Worm (Caenorhabditis elegans) whole organism, young adult: Measurements from ENCODE around the gene F36D3.16.

Source experiments
- C17E4.6 ChIP-seq: fragments of 200-800 bp; sonication (Bioruptor generic); IDR thresholded peaks from 2 replicates; pipeline ENCODE4 v1.3.6; 2022; ENCODE audit warnings: missing genetic modification reagents, missing genetic modification characterization, missing compliant biosample characterization
- F52B5.7 ChIP-seq: sonication (generic microtip); optimal IDR thresholded peaks from 2 replicates; lab custom pipeline; 2016; ENCODE audit warnings: mild to moderate bottlenecking, missing genetic modification characterization, missing compliant biosample characterization
- bed-1 ChIP-seq: fragments of 200-800 bp; sonication (Bioruptor generic); IDR thresholded peaks from 2 replicates; pipeline ENCODE4 v1.3.6; 2022; ENCODE audit warnings: missing genetic modification reagents, missing genetic modification characterization, missing compliant biosample characterization
- hsf-1 ChIP-seq: fragments of 200-800 bp; sonication (Bioruptor generic); IDR thresholded peaks from 2 replicates; pipeline ENCODE4 v1.3.6; 2022; ENCODE audit warnings: missing genetic modification reagents, missing genetic modification characterization, missing compliant biosample characterization
- lin-40 ChIP-seq: sonication (generic microtip); optimal IDR thresholded peaks from 2 replicates; lab custom pipeline; 2016; ENCODE audit warnings: missing genetic modification characterization, mild to moderate bottlenecking, missing compliant biosample characterization, missing genotype, missing genetic modification reagents
- lsl-1 ChIP-seq: fragments of 200-800 bp; sonication (Bioruptor generic); optimal IDR thresholded peaks from 2 replicates; lab custom pipeline; 2018; ENCODE audit warnings: mild to moderate bottlenecking, missing genetic modification characterization, moderate library complexity, missing compliant biosample characterization
- madf-6 ChIP-seq: fragments of 200-800 bp; sonication (Bioruptor generic); IDR thresholded peaks from 2 replicates; pipeline ENCODE4 v1.3.6; 2022; ENCODE audit warnings: missing genetic modification reagents, missing genetic modification characterization, missing compliant biosample characterization
- mxl-1 ChIP-seq: sonication (generic microtip); optimal IDR thresholded peaks from 2 replicates; lab custom pipeline; 2016; ENCODE audit warnings: missing genetic modification characterization, missing compliant biosample characterization
- nhr-120 ChIP-seq: fragments of 200-800 bp; sonication (Bioruptor generic); IDR thresholded peaks from 2 replicates; pipeline ENCODE4 v1.3.6; 2022; ENCODE audit warnings: missing genetic modification characterization, missing compliant biosample characterization
- snpc-4 ChIP-seq, 5 experiments: fragments of 150-350 bp in 1 of 5; sonication (generic microtip) in 4 of 5; optimal IDR thresholded peaks; 2 replicates each; lab custom pipeline; 2014 to 2018; ENCODE audit warnings: missing genetic modification characterization in 5 of 5, missing biosample characterization in 3 of 5, antibody characterized with exemption in 2 of 5, mild to moderate bottlenecking in 2 of 5, missing compliant biosample characterization in 2 of 5, missing genotype in 2 of 5, moderate library complexity in 2 of 5, missing genetic modification reagents in 1 of 5
- unc-62 ChIP-seq: fragments of 150-350 bp; optimal IDR thresholded peaks from 2 replicates; lab custom pipeline; 2014; ENCODE audit warnings: missing biosample characterization, missing genetic modification reagents, missing genetic modification characterization

DNA sequence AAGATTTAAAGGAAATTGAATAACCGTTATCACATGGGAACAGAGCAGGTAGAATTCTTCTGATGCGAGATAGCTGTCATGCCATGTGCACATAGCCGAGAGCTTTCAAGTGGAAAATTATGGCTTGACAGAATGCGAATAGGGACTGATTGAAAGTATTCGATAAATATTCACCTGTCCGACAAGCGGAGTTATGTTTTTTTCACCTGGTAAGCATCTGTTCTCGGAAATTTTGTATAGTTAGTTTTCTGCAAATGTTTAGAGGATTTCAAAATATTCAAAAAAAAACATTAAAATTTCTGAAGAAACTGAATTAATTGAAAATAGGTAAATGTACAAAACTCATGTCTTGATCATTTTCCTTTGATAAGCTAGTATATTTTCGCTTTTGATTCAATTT is 30.4 kb upstream of the F36D3.16 start, which contains the start of gene srh-136:
- TF ChIP-seq F52B5.7 (tag; lab: Kevin White, UChicago) (no peak), madf-6 (GFP tag; lab: Robert Waterston, UW) (no peak), snpc-4 (GFP tag; optimal IDR thresholded peaks at IDR 0.05; lab: Kevin White, UChicago) (no peak), snpc-4 (tag; optimal IDR thresholded peaks at IDR 0.05; lab: Kevin White, UChicago) (no peak), bed-1 (GFP tag; lab: Robert Waterston, UW) (no peak), mxl-1 (tag; lab: Kevin White, UChicago) (no peak), hsf-1 (GFP tag; lab: Robert Waterston, UW) (no peak), lsl-1 (GFP tag; lab: Kevin White, UChicago) (no peak), nhr-120 (GFP tag; lab: Robert Waterston, UW) (no peak), lin-40 (tag; lab: Kevin White, UChicago) (no peak), unc-62 (GFP tag; lab: Kevin White, UChicago) (no peak), C17E4.6 (no peak)
